Fruit fly (Drosophila melanogaster): ENCODE measurements around the gene CAHbeta.

DNA sequence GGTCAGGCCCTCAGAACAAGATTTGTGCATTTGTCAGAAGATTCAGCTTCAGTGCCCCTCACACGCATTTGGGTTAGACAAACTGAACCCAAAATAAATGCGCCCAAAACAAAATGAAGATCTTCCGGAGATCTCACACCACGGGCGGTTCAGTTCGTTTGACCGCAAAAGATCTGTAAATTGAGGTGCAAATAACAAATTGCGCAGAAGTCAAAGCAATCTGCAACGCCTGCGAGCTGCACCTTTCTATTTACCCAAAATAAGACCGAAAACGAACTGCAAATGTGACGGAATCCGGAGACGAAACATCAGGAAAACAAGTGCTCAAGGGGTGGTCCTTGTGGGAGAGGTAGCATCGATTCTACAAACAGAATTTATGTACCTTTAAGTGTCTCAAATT is 15.1 kb upstream of the CAHbeta start:
- TF ChIP-seq Myc (optimal IDR thresholded peaks at IDR 0.05) (no peak), psq (optimal IDR thresholded peaks at IDR 0.05) (no peak), h (optimal IDR thresholded peaks at IDR 0.05) (no peak)
